Fruit fly (Drosophila melanogaster): ENCODE measurements around the gene IM33.

The IM33 gene

DNA sequence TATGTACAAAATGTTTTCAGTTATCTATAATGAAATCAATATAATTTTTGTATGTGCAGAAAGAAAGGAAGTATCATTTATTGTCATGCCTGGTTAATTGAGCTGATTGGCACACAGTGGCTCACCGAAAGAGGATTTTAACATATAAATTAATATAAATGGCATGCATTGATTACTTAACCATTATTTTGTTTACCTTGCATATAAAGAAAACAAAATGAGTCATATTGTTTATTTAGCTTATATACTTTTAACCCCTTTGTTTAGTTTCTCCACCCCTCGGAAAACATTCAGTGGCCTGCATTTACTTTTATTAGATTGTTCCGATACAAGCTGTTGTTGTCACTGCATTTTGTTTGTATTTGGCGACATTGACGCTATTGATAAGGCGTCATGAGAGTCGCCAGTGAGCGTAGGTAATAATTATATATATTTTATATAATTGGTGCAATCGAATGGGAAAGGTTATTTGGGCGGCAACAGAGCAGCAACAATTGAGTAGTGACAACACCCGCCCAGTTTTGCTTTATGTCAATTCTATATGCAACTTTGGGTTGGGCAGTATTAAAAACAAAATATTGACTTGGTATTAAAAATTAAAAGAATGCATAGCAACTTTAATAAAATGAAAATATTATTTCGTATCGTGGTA, 48.8 kb downstream of the IM33 start:
- TF ChIP-seq CG6854 (GFP tag; optimal IDR thresholded peaks at IDR 0.05) (no peak), CG11902 (GFP tag; optimal IDR thresholded peaks at IDR 0.05) (no peak), Smox (GFP tag; optimal IDR thresholded peaks at IDR 0.05) (peak; percentile 39), CG34406 (GFP tag; optimal IDR thresholded peaks at IDR 0.05) (peak; percentile 33), Gug (GFP tag; IDR thresholded peaks at IDR 0.05) (peak; percentile 43), fd59A (GFP tag; optimal IDR thresholded peaks at IDR 0.05) (no peak), OdsH (GFP tag; optimal IDR thresholded peaks at IDR 0.05) (peak; percentile 61), Eip75B (GFP tag; optimal IDR thresholded peaks at IDR 0.05) (no peak), CG10631 (GFP tag; optimal IDR thresholded peaks at IDR 0.05) (peak; percentile 12), pdm3 (GFP tag; optimal IDR thresholded peaks at IDR 0.05) (peak; percentile 60), CG8319 (GFP tag; optimal IDR thresholded peaks at IDR 0.05) (no peak), Met (GFP tag; optimal IDR thresholded peaks at IDR 0.05) (peak; percentile 44), spab (GFP tag; optimal IDR thresholded peaks at IDR 0.05) (no peak), CG7368 (GFP tag; optimal IDR thresholded peaks at IDR 0.05) (peak; percentile 35), ss (GFP tag; optimal IDR thresholded peaks at IDR 0.05) (peak in 1 of 2 experiments; percentile 17), CG9139 (GFP tag; optimal IDR thresholded peaks at IDR 0.05) (no peak), CG6792 (GFP tag; optimal IDR thresholded peaks at IDR 0.05) (no peak), CG3919 (GFP tag; optimal IDR thresholded peaks at IDR 0.05) (peak; percentile 38), CG6163 (GFP tag; IDR thresholded peaks at IDR 0.05) (peak; percentile 33; the same call in 1 of the 3 replicates), dac (GFP tag; optimal IDR thresholded peaks at IDR 0.05) (no peak), CG15336 (GFP tag; IDR thresholded peaks at IDR 0.05) (peak; percentile 35; the same call in 1 of the 2 replicates), svp (GFP tag) (peak; percentile 80), CG6276 (GFP tag; optimal IDR thresholded peaks at IDR 0.05) (peak; percentile 53), Eip78C (GFP tag) (peak; percentile 47), Sox15 (GFP tag; optimal IDR thresholded peaks at IDR 0.05) (no peak), eg (GFP tag; IDR thresholded peaks at IDR 0.05) (peak; percentile 73), CG3032 (tag; optimal IDR thresholded peaks at IDR 0.05) (no peak), CG11762 (GFP tag; optimal IDR thresholded peaks at IDR 0.05; ENCODE audit: insufficient read depth) (peak; percentile 36), topi (GFP tag; optimal IDR thresholded peaks at IDR 0.05) (peak; percentile 1), net (GFP tag; optimal IDR thresholded peaks at IDR 0.05) (peak; percentile 26), lz (GFP tag; optimal IDR thresholded peaks at IDR 0.05) (peak; percentile 36), Lpt (GFP tag; optimal IDR thresholded peaks at IDR 0.05) (no peak), CG10669 (GFP tag; optimal IDR thresholded peaks at IDR 0.05) (no peak), cyc (GFP tag; optimal IDR thresholded peaks at IDR 0.05) (peak; percentile 14), CG8632 (GFP tag; optimal IDR thresholded peaks at IDR 0.05) (peak; percentile 13), fkh (GFP tag; optimal IDR thresholded peaks at IDR 0.05) (peak; percentile 46), CG6808 (GFP tag; optimal IDR thresholded peaks at IDR 0.05) (no peak), CG8119 (GFP tag; IDR thresholded peaks at IDR 0.05) (peak; percentile 49; the same call in 2 of the 3 replicates), Sox102F (GFP tag; optimal IDR thresholded peaks at IDR 0.05) (peak; percentile 61), Sox14 (GFP tag; optimal IDR thresholded peaks at IDR 0.05) (peak; percentile 65), Hr39 (GFP tag; optimal IDR thresholded peaks at IDR 0.05) (peak; percentile 34), Hr4 (GFP tag; optimal IDR thresholded peaks at IDR 0.05) (peak; percentile 46), CG1621 (tag; optimal IDR thresholded peaks at IDR 0.05) (no peak), Eip93F (GFP tag; optimal IDR thresholded peaks at IDR 0.05) (no peak), dsx (GFP tag; optimal IDR thresholded peaks at IDR 0.05; ENCODE audit: poor library complexity, severe bottlenecking) (peak; percentile 1), Ets96B (tag; optimal IDR thresholded peaks at IDR 0.05) (peak; percentile 23), salr (GFP tag; optimal IDR thresholded peaks at IDR 0.05) (no peak), Hr38 (GFP tag; optimal IDR thresholded peaks at IDR 0.05) (no peak), CG16779 (tag; optimal IDR thresholded peaks at IDR 0.05) (peak; percentile 5), acj6 (GFP tag; optimal IDR thresholded peaks at IDR 0.05) (peak; percentile 67), CG11294 (GFP tag; IDR thresholded peaks at IDR 0.05) (no peak; the same call in 1 of the 2 replicates)
